Worm (Caenorhabditis elegans): Measurements from ENCODE around the gene F53C3.11.

Gene F53C3.11

ce11 chrII:3901108-3901507, 5.4 kb downstream of the F53C3.11 start, which contains the start of gene F53C3.4:
F53C3.4 (plus strand) TSS chrII:3901408.
- no peak for TF ChIP-seq T26A8.4 (GFP tag; IDR thresholded peaks at IDR 0.05)
- TF ChIP-seq zip-2 (tag; optimal IDR thresholded peaks at IDR 0.05), result no peak
- TF ChIP-seq sdz-12 (GFP tag; optimal IDR thresholded peaks at IDR 0.05), result no peak
- TF ChIP-seq arid-1 (GFP tag; conservative IDR thresholded peaks at IDR 0.05), result no peak
- TF ChIP-seq daf-19 (GFP tag; conservative IDR thresholded peaks at IDR 0.05), result no peak
- no peak for TF ChIP-seq tag-97 (GFP tag; IDR thresholded peaks at IDR 0.05)
- TF ChIP-seq daf-16 (GFP tag; optimal IDR thresholded peaks at IDR 0.05), result no peak
- TF ChIP-seq daf-16 (tag; optimal IDR thresholded peaks at IDR 0.05), result no peak
- TF ChIP-seq spr-1 (tag; optimal IDR thresholded peaks at IDR 0.05), result no peak
- TF ChIP-seq hif-1 (tag; optimal IDR thresholded peaks at IDR 0.05), result no peak
- no peak for TF ChIP-seq ceh-32 (tag; optimal IDR thresholded peaks at IDR 0.05; ENCODE audit: poor library complexity)
- no peak for TF ChIP-seq lir-3 (tag; optimal IDR thresholded peaks at IDR 0.05)
- no peak for TF ChIP-seq hlh-11 (tag; optimal IDR thresholded peaks at IDR 0.05)
- no peak for TF ChIP-seq daf-8 (GFP tag; IDR thresholded peaks at IDR 0.05)

- TF ChIP-seq skn-1 (tag; optimal IDR thresholded peaks at IDR 0.05) (no peak), ceh-82 (tag; optimal IDR thresholded peaks at IDR 0.05) (no peak), Y48G9A.11 (GFP tag; IDR thresholded peaks at IDR 0.05) (no peak), T26A8.4 (GFP tag; IDR thresholded peaks at IDR 0.05) (no peak), aly-2 (tag; optimal IDR thresholded peaks at IDR 0.05) (no peak), pqm-1 (tag; optimal IDR thresholded peaks at IDR 0.05) (no peak), unc-130 (GFP tag; optimal IDR thresholded peaks at IDR 0.05) (no peak), D1046.2 (GFP tag; IDR thresholded peaks at IDR 0.05) (no peak), saeg-2 (GFP tag; IDR thresholded peaks at IDR 0.05) (no peak), mdl-1 (tag; optimal IDR thresholded peaks at IDR 0.05) (peak; percentile 6 to 77), ceh-20 (GFP tag; IDR thresholded peaks at IDR 0.05) (no peak), nhr-11 (tag; optimal IDR thresholded peaks at IDR 0.05) (peak; percentile 28), dpl-1 (GFP tag; optimal IDR thresholded peaks at IDR 0.05) (peak; percentile 21), zip-2 (tag; optimal IDR thresholded peaks at IDR 0.05) (no peak), zag-1 (tag; optimal IDR thresholded peaks at IDR 0.05) (no peak), ztf-7 (tag; optimal IDR thresholded peaks at IDR 0.05) (no peak), dmd-6 (GFP tag; IDR thresholded peaks at IDR 0.05) (peak; percentile 60), spr-3 (GFP tag; optimal IDR thresholded peaks at IDR 0.05) (no peak), tra-1 (GFP tag; IDR thresholded peaks at IDR 0.05) (no peak), nhr-48 (tag; optimal IDR thresholded peaks at IDR 0.05) (peak; percentile 54), lin-1 (GFP tag; IDR thresholded peaks at IDR 0.05) (no peak), zfp-2 (tag; optimal IDR thresholded peaks at IDR 0.05) (no peak), nhr-6 (tag; optimal IDR thresholded peaks at IDR 0.05) (peak; percentile 18), nhr-102 (tag; optimal IDR thresholded peaks at IDR 0.05) (no peak), lin-15B (tag; optimal IDR thresholded peaks at IDR 0.05) (no peak), cey-2 (tag; optimal IDR thresholded peaks at IDR 0.05; ENCODE audit: borderline replicate concordance, insufficient read depth) (no peak), lin-13 (GFP tag; optimal IDR thresholded peaks at IDR 0.05) (peak; percentile 39), nhr-77 (tag; optimal IDR thresholded peaks at IDR 0.05) (no peak), F10B5.3 (tag; optimal IDR thresholded peaks at IDR 0.05) (no peak), Y5F2A.4 (GFP tag; optimal IDR thresholded peaks at IDR 0.05) (no peak), nhr-42 (GFP tag; IDR thresholded peaks at IDR 0.05) (no peak), madf-9 (GFP tag; conservative IDR thresholded peaks at IDR 0.05) (no peak), mxl-3 (GFP tag; optimal IDR thresholded peaks at IDR 0.05) (peak; percentile 6), ctbp-1 (GFP tag; IDR thresholded peaks at IDR 0.05) (no peak), nhr-76 (tag; optimal IDR thresholded peaks at IDR 0.05) (no peak), dve-1 (tag; optimal IDR thresholded peaks at IDR 0.05; ENCODE audit: insufficient read depth) (no peak), mes-2 (tag; optimal IDR thresholded peaks at IDR 0.05; ENCODE audit: poor library complexity, severe bottlenecking) (peak; percentile 38), ces-1 (GFP tag; optimal IDR thresholded peaks at IDR 0.05) (no peak)
Measured at ce11 chrII:3897758-3898494, 8.6 kb downstream of the F53C3.11 start, which contains the start of gene F53C3.6. F53C3.6 (plus strand) TSS chrII:3898142.

Measured in whole organism, L4 larva.